Fruit fly (Drosophila melanogaster) whole organism, embryonic: Measurements from ENCODE around the gene CG4709.

Experiments used
- Atf3 ChIP-seq: fragments of 200-800 bp; sonication (Bioruptor generic); optimal IDR thresholded peaks from 3 replicates; lab custom pipeline; 2016; ENCODE audit warnings: missing biosample characterization, missing genetic modification characterization
- Atf6 ChIP-seq: fragments of 200-800 bp; sonication (Bioruptor generic); IDR thresholded peaks from 2 replicates; pipeline ENCODE4 v1.3.6; 2022; ENCODE audit warnings: missing biosample characterization, missing genetic modification characterization
- Blimp-1 ChIP-seq: fragments of 200-800 bp; sonication (Bioruptor generic); optimal IDR thresholded peaks from 3 replicates; lab custom pipeline; 2018; ENCODE audit warnings: missing biosample characterization, missing genetic modification characterization, mild to moderate bottlenecking, moderate library complexity, missing genetic modification reagents
- CG10147 ChIP-seq: fragments of 200-800 bp; sonication (Bioruptor generic); optimal IDR thresholded peaks from 2 replicates; lab custom pipeline; 2019; ENCODE audit warnings: missing biosample characterization, mild to moderate bottlenecking, missing genetic modification characterization, moderate library complexity
- CG12391 ChIP-seq: fragments of 200-800 bp; sonication (Bioruptor generic); optimal IDR thresholded peaks from 3 replicates; lab custom pipeline; 2018; ENCODE audit warnings: missing biosample characterization, mild to moderate bottlenecking, missing genetic modification characterization, moderate library complexity
- CG13296 ChIP-seq: fragments of 200-800 bp; sonication (Bioruptor generic); optimal IDR thresholded peaks from 3 replicates; lab custom pipeline; 2018; ENCODE audit warnings: missing biosample characterization, mild to moderate bottlenecking, missing genetic modification characterization
- CG13775 ChIP-seq: fragments of 200-800 bp; sonication (Bioruptor generic); optimal IDR thresholded peaks from 3 replicates; lab custom pipeline; 2017; ENCODE audit warnings: missing biosample characterization, mild to moderate bottlenecking, missing genetic modification characterization
- CG14965 ChIP-seq: fragments of 200-800 bp; sonication (Bioruptor generic); optimal IDR thresholded peaks from 2 replicates; lab custom pipeline; 2016; ENCODE audit warnings: missing biosample characterization, missing genetic modification characterization, borderline replicate concordance
- CG1603 ChIP-seq: fragments of 200-800 bp; sonication (Bioruptor generic); optimal IDR thresholded peaks from 2 replicates; lab custom pipeline; 2019; ENCODE audit warnings: missing biosample characterization, mild to moderate bottlenecking, missing genetic modification characterization, moderate library complexity
- CG17912 ChIP-seq: fragments of 200-800 bp; sonication (Bioruptor generic); optimal IDR thresholded peaks from 2 replicates; lab custom pipeline; 2018; ENCODE audit warnings: missing biosample characterization, mild to moderate bottlenecking, missing genetic modification characterization
- CG18764 ChIP-seq: fragments of 200-800 bp; sonication (Bioruptor generic); optimal IDR thresholded peaks from 3 replicates; lab custom pipeline; 2016; ENCODE audit warnings: missing biosample characterization, missing genetic modification characterization
- CG30403 ChIP-seq: fragments of 200-800 bp; sonication (Bioruptor generic); optimal IDR thresholded peaks from 3 replicates; lab custom pipeline; 2016; ENCODE audit warnings: missing biosample characterization, missing genetic modification characterization
- CG3407 ChIP-seq: fragments of 200-800 bp; sonication (Bioruptor generic); optimal IDR thresholded peaks from 2 replicates; lab custom pipeline; 2018; ENCODE audit warnings: missing biosample characterization, mild to moderate bottlenecking, missing genetic modification characterization
- CG3995 ChIP-seq: fragments of 200-800 bp; sonication (Bioruptor generic); optimal IDR thresholded peaks from 3 replicates; lab custom pipeline; 2016; ENCODE audit warnings: missing biosample characterization, missing genetic modification characterization
- CG7357 ChIP-seq: fragments of 200-800 bp; sonication (Bioruptor generic); IDR thresholded peaks from 3 replicates; pipeline ENCODE4 v1.3.6; 2022; ENCODE audit warnings: missing biosample characterization, missing genetic modification characterization
- CG7556 ChIP-seq: fragments of 200-800 bp; sonication (Bioruptor generic); optimal IDR thresholded peaks from 2 replicates; lab custom pipeline; 2017; ENCODE audit warnings: missing biosample characterization, mild to moderate bottlenecking, missing genetic modification characterization
- CG8924 ChIP-seq: fragments of 200-800 bp; optimal IDR thresholded peaks from 3 replicates; lab custom pipeline; 2019; ENCODE audit warnings: missing biosample characterization, mild to moderate bottlenecking, missing genetic modification characterization, moderate library complexity
- CrebB ChIP-seq: fragments of 200-800 bp; sonication (Bioruptor generic); optimal IDR thresholded peaks from 3 replicates; lab custom pipeline; 2018; ENCODE audit warnings: missing biosample characterization, mild to moderate bottlenecking, missing genetic modification characterization
- Dref ChIP-seq: fragments of 200-800 bp; sonication (Bioruptor generic); IDR thresholded peaks from 2 replicates; pipeline ENCODE4 v1.3.6; 2022; ENCODE audit warnings: missing biosample characterization, missing genetic modification characterization
- Elba2 ChIP-seq: fragments of 200-800 bp; sonication (Bioruptor generic); optimal IDR thresholded peaks from 3 replicates; lab custom pipeline; 2016; ENCODE audit warnings: missing biosample characterization, missing genetic modification characterization
- Gug ChIP-seq: fragments of 200-800 bp; sonication (Bioruptor generic); IDR thresholded peaks from 4 replicates; pipeline ENCODE4 v1.3.6; 2022; ENCODE audit warnings: missing biosample characterization, missing genetic modification characterization
- Hsf ChIP-seq: fragments of 200-800 bp; sonication (Bioruptor generic); optimal IDR thresholded peaks from 3 replicates; lab custom pipeline; 2016; ENCODE audit warnings: missing biosample characterization, missing genetic modification characterization
- Mes4 ChIP-seq: fragments of 200-800 bp; sonication (Bioruptor generic); optimal IDR thresholded peaks from 2 replicates; lab custom pipeline; 2016; ENCODE audit warnings: missing biosample characterization, missing genetic modification characterization
- Sry-δ ChIP-seq: fragments of 200-800 bp; sonication (Bioruptor generic); optimal IDR thresholded peaks from 2 replicates; lab custom pipeline; 2016; ENCODE audit warnings: missing biosample characterization, missing genetic modification characterization
- ac ChIP-seq: fragments of 200-800 bp; sonication (Bioruptor generic); optimal IDR thresholded peaks from 3 replicates; lab custom pipeline; 2017; ENCODE audit warnings: missing biosample characterization, mild to moderate bottlenecking, missing genetic modification characterization
- dm ChIP-seq: fragments of 200-800 bp; sonication (Bioruptor generic); optimal IDR thresholded peaks from 3 replicates; lab custom pipeline; 2016; ENCODE audit warnings: missing biosample characterization, missing genetic modification characterization
- dmrt11E ChIP-seq: fragments of 200-800 bp; sonication (Bioruptor generic); optimal IDR thresholded peaks from 3 replicates; lab custom pipeline; 2018; ENCODE audit warnings: missing biosample characterization, mild to moderate bottlenecking, missing genetic modification characterization, moderate library complexity
- dmrt99B ChIP-seq: fragments of 200-800 bp; sonication (Bioruptor generic); optimal IDR thresholded peaks from 2 replicates; lab custom pipeline; 2018; ENCODE audit warnings: missing biosample characterization, mild to moderate bottlenecking, missing genetic modification characterization, moderate library complexity
- fd3F ChIP-seq: fragments of 200-800 bp; sonication (Bioruptor generic); optimal IDR thresholded peaks from 2 replicates; lab custom pipeline; 2018; ENCODE audit warnings: missing biosample characterization, mild to moderate bottlenecking, missing genetic modification characterization, moderate library complexity
- gem ChIP-seq: fragments of 200-800 bp; sonication (Bioruptor generic); optimal IDR thresholded peaks from 2 replicates; lab custom pipeline; 2019; ENCODE audit warnings: missing biosample characterization, mild to moderate bottlenecking, missing genetic modification characterization, moderate library complexity
- gfzf ChIP-seq: fragments of 200-800 bp; sonication (Bioruptor generic); optimal IDR thresholded peaks from 2 replicates; lab custom pipeline; 2016; ENCODE audit warnings: missing biosample characterization, mild to moderate bottlenecking, missing genetic modification characterization, moderate library complexity
- grau ChIP-seq: fragments of 200-800 bp; optimal IDR thresholded peaks from 3 replicates; lab custom pipeline; 2019; ENCODE audit warnings: missing biosample characterization, mild to moderate bottlenecking, missing genetic modification characterization, moderate library complexity
- gt ChIP-seq: fragments of 200-800 bp; sonication (Bioruptor generic); IDR thresholded peaks from 2 replicates; pipeline ENCODE4 v1.3.6; 2022; ENCODE audit warnings: missing biosample characterization, missing genetic modification characterization
- hkb ChIP-seq, 2 experiments: fragments of 200-800 bp in 1 of 2; fragments of >200 bp in 1 of 2; sonication (Bioruptor generic) in 1 of 2; IDR thresholded peaks in 1 of 2; optimal IDR thresholded peaks in 1 of 2; 2 replicates each; pipeline versions ENCODE4 v1.3.6 to Lab custom; 2017 to 2022; ENCODE audit warnings: missing biosample characterization in 1 of 2, missing genetic modification characterization in 1 of 2
- kni ChIP-seq: fragments of 200-800 bp; sonication (Bioruptor generic); optimal IDR thresholded peaks from 3 replicates; lab custom pipeline; 2017; ENCODE audit warnings: mild to moderate bottlenecking, missing biosample characterization, missing genetic modification reagents, missing genetic modification characterization
- lbe ChIP-seq: fragments of 200-800 bp; sonication (Bioruptor generic); optimal IDR thresholded peaks from 2 replicates; lab custom pipeline; 2016; ENCODE audit warnings: missing biosample characterization, mild to moderate bottlenecking, missing genetic modification characterization
- mld ChIP-seq: fragments of 200-800 bp; sonication (Bioruptor generic); IDR thresholded peaks from 3 replicates; pipeline ENCODE4 v1.3.6; 2022; ENCODE audit warnings: missing biosample characterization, missing genetic modification characterization; ENCODE audit not compliant: partially characterized antibody
- odd ChIP-seq: fragments of 200-800 bp; sonication (Bioruptor generic); optimal IDR thresholded peaks from 2 replicates; lab custom pipeline; 2017; ENCODE audit warnings: missing biosample characterization, mild to moderate bottlenecking, missing genetic modification characterization
- peb ChIP-seq: fragments of 200-800 bp; sonication (Bioruptor generic); IDR thresholded peaks from 2 replicates; pipeline ENCODE4 v1.3.6; 2022; ENCODE audit warnings: missing biosample characterization, missing genetic modification characterization
- pfk ChIP-seq: fragments of 200-800 bp; sonication (Bioruptor generic); optimal IDR thresholded peaks from 2 replicates; lab custom pipeline; 2018; ENCODE audit warnings: missing biosample characterization, mild to moderate bottlenecking, missing genetic modification characterization, moderate library complexity
- row ChIP-seq: fragments of 200-800 bp; sonication (Bioruptor generic); IDR thresholded peaks from 3 replicates; pipeline ENCODE4 v1.3.6; 2022; ENCODE audit warnings: missing biosample characterization, missing genetic modification characterization
- slp2 ChIP-seq: fragments of 200-800 bp; sonication (Bioruptor generic); optimal IDR thresholded peaks from 2 replicates; lab custom pipeline; 2016; ENCODE audit warnings: missing biosample characterization, missing genetic modification characterization
- stwl ChIP-seq: fragments of 200-800 bp; sonication (Bioruptor generic); optimal IDR thresholded peaks from 3 replicates; lab custom pipeline; 2018; ENCODE audit warnings: missing biosample characterization, mild to moderate bottlenecking, missing genetic modification characterization, moderate library complexity
- tio ChIP-seq: fragments of 200-800 bp; sonication (Bioruptor generic); optimal IDR thresholded peaks from 2 replicates; lab custom pipeline; 2017; ENCODE audit warnings: missing biosample characterization, missing genetic modification characterization, inconsistent platforms
- tna ChIP-seq: fragments of 200-800 bp; sonication (Bioruptor generic); IDR thresholded peaks from 2 replicates; pipeline ENCODE4 v1.3.6; 2022; ENCODE audit warnings: missing biosample characterization, missing genetic modification characterization; ENCODE audit not compliant: partially characterized antibody
- tup ChIP-seq: fragments of 200-800 bp; sonication (Bioruptor generic); optimal IDR thresholded peaks from 2 replicates; lab custom pipeline; 2016; ENCODE audit warnings: missing biosample characterization, mild to moderate bottlenecking, missing genetic modification characterization, moderate library complexity
- unc-4 ChIP-seq: fragments of 200-800 bp; sonication (Bioruptor generic); IDR thresholded peaks from 2 replicates; pipeline ENCODE4 v1.3.6; 2022; ENCODE audit warnings: missing biosample characterization, missing genetic modification characterization; ENCODE audit not compliant: partially characterized antibody
- usp ChIP-seq: fragments of >200 bp; optimal IDR thresholded peaks from 2 replicates; lab custom pipeline; 2017; ENCODE audit warnings: missing biosample characterization, missing genetic modification characterization
- wek ChIP-seq: fragments of 200-800 bp; sonication (Bioruptor generic); optimal IDR thresholded peaks from 3 replicates; lab custom pipeline; 2018; ENCODE audit warnings: missing biosample characterization, mild to moderate bottlenecking, missing genetic modification characterization, moderate library complexity
- wor ChIP-seq: fragments of 200-800 bp; sonication (Bioruptor generic); IDR thresholded peaks from 2 replicates; pipeline ENCODE4 v1.3.6; 2022; ENCODE audit warnings: missing biosample characterization, missing genetic modification characterization

CG4709 gene

DNA sequence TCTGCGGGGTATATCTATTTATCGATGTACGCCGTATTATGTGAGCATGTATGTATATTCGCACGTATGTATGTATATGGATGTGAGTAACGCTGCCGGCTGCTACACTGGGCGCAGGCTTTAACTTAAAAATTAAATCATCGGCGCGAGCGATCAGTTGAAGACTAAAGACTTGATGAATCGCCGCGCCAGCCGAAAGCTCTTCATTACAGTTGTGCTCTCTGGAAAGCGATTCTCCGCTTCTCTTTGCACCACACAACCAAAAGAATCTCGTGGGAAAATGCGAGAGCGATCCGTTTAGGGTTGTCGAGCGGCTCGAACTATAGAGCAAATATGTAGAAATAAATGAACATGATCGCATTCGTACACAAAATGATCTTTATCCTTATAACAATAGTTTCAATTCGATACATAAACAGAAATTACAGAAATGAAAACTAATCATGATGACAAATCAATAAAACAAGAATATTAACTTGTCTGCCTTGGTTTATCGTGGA, 45.6 kb upstream of the CG4709 start, which contains the start of gene CG13124 (continued):
- TF ChIP-seq unc-4 (GFP tag; lab: Robert Waterston, UW) (0 out of 2 replicates have a peak, but pooled peaks have one; percentile 29), ac (GFP tag; lab: Kevin White, UChicago) (no peak), gt (GFP tag; lab: Robert Waterston, UW) (no peak), wor (no peak), CG30403 (GFP tag; lab: Kevin White, UChicago) (no peak), dmrt11E (tag; lab: Kevin White, UChicago) (no peak), slp2 (GFP tag; lab: Kevin White, UChicago) (no peak), Atf6 (GFP tag; lab: Robert Waterston, UW) (peak; percentile 59), Gug (GFP tag; lab: Robert Waterston, UW) (no peak), kni (no peak), CrebB (tag; lab: Kevin White, UChicago) (peak; percentile 44), CG17912 (no peak), tna (GFP tag; lab: Robert Waterston, UW) (0 out of 2 replicates have a peak, but pooled peaks have one; percentile 8), CG8924 (tag; lab: Kevin White, UChicago) (peak; percentile 17), Hsf (GFP tag; lab: Kevin White, UChicago) (no peak), fd3F (GFP tag; lab: Kevin White, UChicago) (no peak), CG7357 (GFP tag; lab: Robert Waterston, UW) (no peak), Atf3 (GFP tag; lab: Kevin White, UChicago) (no peak), pfk (no peak), CG3407 (no peak), hkb (optimal IDR thresholded peaks at IDR 0.05; lab: Kevin White, UChicago) (no peak), hkb (GFP tag; IDR thresholded peaks at IDR 0.05; lab: Robert Waterston, UW) (peak; percentile 24), dmrt99B (peak; percentile 11), Blimp-1 (GFP tag; lab: Kevin White, UChicago) (no peak), CG13775 (GFP tag; lab: Kevin White, UChicago) (no peak), Sry-δ (GFP tag; lab: Kevin White, UChicago) (no peak), usp (GFP tag; lab: Kevin White, UChicago) (no peak), Elba2 (no peak), peb (GFP tag; lab: Robert Waterston, UW) (no peak), tup (GFP tag; lab: Kevin White, UChicago) (no peak), wek (GFP tag; lab: Kevin White, UChicago) (peak; percentile 21), Dref (GFP tag; lab: Robert Waterston, UW) (no peak), row (GFP tag; lab: Robert Waterston, UW) (peak; percentile 70), CG18764 (GFP tag; lab: Kevin White, UChicago) (no peak), mld (no peak), stwl (tag; lab: Kevin White, UChicago) (no peak), CG3995 (peak; percentile 22), Mes4 (GFP tag; lab: Kevin White, UChicago) (no peak), CG14965 (GFP tag; lab: Kevin White, UChicago) (no peak), gem (tag; lab: Kevin White, UChicago) (peak; percentile 37), grau (peak; percentile 32), CG1603 (tag; lab: Kevin White, UChicago) (no peak), CG12391 (peak; percentile 5), lbe (GFP tag; lab: Kevin White, UChicago) (no peak), CG13296 (GFP tag; lab: Kevin White, UChicago) (peak; percentile 3), CG7556 (no peak), dm (no peak), gfzf (GFP tag; lab: Kevin White, UChicago) (no peak), tio (no peak), CG10147 (GFP tag; lab: Kevin White, UChicago) (no peak), odd (GFP tag; lab: Kevin White, UChicago) (no peak)
